Worm (Caenorhabditis elegans) whole organism, dauer: Measurements from ENCODE around the gene drd-5.

Experiments used
- unc-62 ChIP-seq: sonication (generic microtip); optimal IDR thresholded peaks from 2 replicates; lab custom pipeline; 2017; ENCODE audit warnings: missing biosample characterization, missing genetic modification reagents, missing genetic modification characterization

The drd-5 gene

DNA sequence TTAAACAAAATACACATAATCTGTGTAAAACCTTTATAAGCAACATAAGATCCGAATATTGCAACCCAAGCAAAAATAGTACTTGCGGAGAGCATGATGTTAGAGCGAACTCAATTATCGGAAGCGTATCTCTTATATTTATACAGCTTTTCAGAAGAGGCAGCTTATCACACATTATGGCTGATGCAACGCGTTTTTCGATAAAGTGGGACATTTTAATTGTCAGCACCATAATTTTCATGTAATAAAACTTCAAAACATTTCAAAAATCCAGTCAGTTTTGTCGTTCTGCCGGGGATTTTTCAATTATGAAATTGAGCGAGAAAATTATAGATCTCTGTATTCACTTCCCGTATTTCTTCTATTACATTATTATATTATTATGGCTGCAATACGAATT, at the start of gene drd-5:
Gene drd-5 (minus strand): TSS at position 101 of the 400 bp plus-strand sequence.
- TF ChIP-seq unc-62 (GFP tag; lab: Kevin White, UChicago) = no peak

ce11 chrX:8394279-8394678, 48.1 kb upstream of the drd-5 start:
- no peak for TF ChIP-seq unc-62 (GFP tag; lab: Kevin White, UChicago)

DNA sequence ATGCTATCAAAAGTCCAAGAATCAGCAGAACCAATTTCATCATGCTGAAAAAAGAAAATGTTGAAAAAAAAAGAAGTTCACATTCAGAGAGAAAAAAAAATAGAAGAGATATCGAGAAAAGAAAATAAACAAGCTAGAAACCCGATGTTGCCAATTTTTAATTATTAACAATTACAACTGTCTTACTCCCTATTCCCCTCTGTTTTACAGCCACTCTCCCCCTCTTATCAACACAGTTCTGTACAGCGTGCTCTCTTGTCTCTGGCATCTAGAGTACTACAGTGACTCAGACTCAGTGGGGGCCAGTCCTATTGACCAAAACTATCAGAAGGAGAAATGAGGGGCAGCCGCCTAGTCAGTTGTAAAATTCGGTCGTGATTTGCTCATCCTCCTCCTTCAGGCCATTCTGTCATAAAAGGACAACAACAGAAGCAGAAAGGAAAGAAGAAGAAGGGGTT, 46.4 kb upstream of the drd-5 start, which contains the start of gene wrk-1:
Gene wrk-1 (minus strand): TSS at position 51 of the 458 bp plus-strand sequence.
- TF ChIP-seq unc-62 (GFP tag; lab: Kevin White, UChicago) = no peak

DNA sequence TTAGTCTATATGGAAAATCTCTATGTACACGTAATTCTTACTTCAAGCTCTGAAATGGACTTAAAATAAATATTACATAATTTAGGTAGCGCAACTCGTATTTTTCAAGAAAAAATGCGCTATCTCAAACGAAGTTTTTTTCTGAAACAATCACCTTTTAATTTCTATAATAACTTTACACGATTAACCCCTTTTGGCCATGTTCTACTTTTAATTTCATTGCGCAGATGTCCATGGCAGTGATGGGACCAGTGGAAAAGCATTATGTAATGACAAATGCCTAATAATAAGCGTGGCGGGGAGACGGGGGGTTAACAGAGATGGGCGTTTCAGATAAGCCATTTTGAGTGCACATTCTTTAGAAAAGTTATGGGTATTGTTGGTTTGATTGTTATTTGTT, 45.4 kb upstream of the drd-5 start:
- no peak for TF ChIP-seq unc-62 (GFP tag; lab: Kevin White, UChicago)

DNA sequence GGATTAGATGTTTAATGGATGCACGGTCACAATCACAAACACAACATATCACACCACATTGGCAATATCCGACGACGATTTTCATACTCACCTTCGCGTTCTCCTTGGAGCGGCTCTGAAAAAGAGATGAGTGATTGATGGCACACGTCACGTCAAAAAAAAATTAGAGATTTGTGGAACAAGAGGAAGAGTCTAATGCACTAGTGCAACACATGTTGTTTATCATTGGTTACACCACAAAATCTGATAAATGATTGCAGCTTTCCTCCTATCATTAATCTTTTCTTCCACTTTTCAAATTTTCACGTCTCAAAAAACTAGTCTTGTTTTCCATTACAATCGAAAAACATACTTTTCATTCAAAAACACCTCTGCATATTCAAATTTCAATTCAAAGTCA, 44.4 kb upstream of the drd-5 start:
- no peak for TF ChIP-seq unc-62 (GFP tag; lab: Kevin White, UChicago)

DNA sequence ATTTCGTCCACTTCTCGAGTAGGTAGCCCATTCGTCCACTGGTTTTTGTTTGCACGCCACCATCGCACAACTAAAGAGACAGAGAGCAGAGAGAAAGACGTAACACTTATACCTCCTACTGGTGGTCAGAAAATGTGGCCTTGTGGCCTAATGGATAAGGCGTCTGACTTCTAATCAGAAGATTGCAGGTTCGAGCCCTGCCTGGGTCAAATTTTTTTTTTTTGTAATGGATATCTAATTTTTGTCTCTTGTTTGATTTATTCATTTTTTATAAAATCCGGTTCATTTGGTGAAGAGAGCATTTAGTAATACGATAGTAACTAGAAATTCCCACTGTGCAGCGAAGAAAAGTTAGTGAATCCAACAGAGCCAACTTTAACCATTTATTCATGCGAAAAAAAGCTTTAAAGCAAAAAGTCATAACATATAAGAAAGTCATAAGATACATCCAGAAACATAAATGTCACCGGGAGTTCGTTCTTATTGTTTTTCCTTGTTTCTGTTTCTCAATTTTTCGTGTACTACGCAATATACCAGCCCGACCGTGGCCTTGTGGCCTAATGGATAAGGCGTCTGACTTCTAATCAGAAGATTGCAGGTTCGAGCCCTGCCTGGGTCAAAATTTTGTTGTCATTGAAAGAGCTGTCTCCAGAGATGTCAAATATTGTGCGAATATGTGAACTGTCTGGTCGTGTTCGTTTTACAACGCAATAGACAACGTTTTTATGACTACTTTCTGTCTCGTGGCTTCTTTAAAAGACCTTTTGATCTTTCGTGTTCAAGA, 40.1 kb upstream of the drd-5 start:
- TF ChIP-seq unc-62 (GFP tag; lab: Kevin White, UChicago) = no peak

- no peak for TF ChIP-seq unc-62 (GFP tag; lab: Kevin White, UChicago)
Observed at ce11 chrX:8384642-8385181, 38.6 kb upstream of the drd-5 start, which contains the start of gene F41D9.2. Gene F41D9.2, minus strand, starts transcription at chrX:8384945.

DNA sequence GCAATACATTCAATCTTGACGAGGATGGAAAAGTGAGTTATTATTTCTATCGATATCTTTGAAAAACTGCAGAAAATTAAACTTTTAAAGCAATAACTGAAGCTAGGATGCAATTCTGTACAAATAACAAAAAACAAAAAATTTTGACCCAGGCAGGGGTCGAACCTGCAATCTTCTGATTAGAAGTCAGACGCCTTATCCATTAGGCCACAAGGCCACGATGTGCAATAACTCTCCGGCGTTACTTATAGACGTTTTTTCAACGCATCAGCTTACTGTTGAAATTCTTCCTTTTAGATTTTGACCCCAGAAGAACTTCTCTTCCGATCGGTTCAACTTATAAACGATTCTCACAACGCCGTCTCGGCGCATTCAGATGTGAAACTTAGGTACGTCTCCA, 35.5 kb upstream of the drd-5 start:
- TF ChIP-seq unc-62 (GFP tag; lab: Kevin White, UChicago) = no peak

ce11 chrX:8378312-8378711, 32.2 kb upstream of the drd-5 start, which contains the start of gene tbc-18:
Gene tbc-18, plus strand, starts transcription at chrX:8378557.
- no peak for TF ChIP-seq unc-62 (GFP tag; lab: Kevin White, UChicago)

DNA sequence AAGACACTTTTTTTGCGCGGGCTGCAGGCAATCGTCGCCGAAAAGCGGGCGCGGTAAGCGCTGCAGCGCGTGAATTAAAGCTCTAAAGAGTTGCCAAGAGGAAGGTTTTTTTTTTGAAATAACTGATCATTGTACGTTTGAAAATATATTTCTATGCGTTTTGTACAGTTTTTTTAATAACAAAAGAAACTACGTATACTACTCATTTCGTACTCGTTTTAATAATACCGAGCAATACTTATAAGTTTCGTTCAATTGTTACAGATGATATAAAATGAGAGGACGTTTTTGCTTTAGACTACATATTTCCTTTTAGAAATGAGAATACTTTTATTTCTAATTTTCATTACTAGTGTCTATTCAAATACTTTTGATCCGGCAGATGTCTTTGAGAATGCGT, 25.8 kb upstream of the drd-5 start, which contains the start of gene nep-15:
Gene nep-15 (plus strand): TSS at position 301 of the 400 bp plus-strand sequence.
- TF ChIP-seq unc-62 (GFP tag; lab: Kevin White, UChicago) = no peak

DNA sequence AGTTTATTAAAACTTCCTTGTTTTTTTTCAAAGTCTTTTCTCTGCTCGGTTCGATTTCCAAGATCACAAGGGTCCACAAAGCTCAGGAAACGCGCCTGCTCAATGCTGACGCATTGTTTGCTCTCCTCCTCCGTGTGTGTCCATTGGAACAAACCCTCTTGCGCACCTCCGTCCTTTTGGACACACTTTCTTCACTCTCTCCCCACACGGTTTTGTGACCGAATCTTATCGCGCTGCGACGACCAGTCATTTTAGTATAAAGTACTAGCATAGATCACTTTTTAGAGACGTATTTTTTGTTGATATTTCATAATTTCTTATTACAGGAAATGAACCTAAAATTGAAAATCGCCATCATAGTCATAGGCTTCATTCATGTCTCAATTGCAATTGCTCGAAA, 22.1 kb upstream of the drd-5 start:
- no peak for TF ChIP-seq unc-62 (GFP tag; lab: Kevin White, UChicago)

DNA sequence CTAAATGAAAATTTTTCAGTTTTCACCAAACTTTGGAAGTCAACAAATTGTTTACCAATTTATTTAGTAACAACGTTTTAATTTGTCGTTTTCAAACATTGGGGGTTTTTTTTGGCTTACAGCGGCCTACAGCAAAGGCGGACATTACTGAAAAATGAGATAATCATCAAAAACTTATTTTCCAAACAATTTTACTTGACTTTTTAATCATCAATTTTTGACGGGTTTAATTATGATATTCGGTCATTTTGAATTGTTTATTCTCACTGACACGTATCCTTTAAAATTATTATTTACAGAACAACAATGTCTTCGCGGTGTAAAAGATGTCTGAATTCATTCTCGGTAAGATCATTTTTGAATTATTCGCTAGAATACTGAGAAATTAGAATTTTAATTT, 21.4 kb upstream of the drd-5 start, which contains the start of gene F40B5.2:
Gene F40B5.2 (plus strand): TSS at position 301 of the 400 bp plus-strand sequence.
- TF ChIP-seq unc-62 (GFP tag; lab: Kevin White, UChicago) = no peak

DNA sequence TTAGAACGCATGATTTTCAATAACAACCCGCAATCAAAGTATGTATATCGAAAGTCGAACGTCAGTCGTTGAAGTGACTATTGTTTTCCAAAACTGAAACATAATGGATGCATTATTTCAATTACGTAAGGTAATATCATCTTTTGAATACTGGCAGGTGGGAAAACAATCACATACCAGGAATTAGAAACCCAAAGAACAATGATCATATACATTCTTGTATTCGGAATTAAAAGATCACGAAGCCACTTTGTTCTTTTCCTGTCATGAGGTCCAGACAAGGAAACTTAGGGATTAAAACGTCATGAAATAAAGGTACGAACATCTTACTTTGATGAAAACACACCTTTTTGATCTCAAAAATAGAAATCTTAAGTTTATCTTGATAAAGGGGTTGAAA, 16.2 kb upstream of the drd-5 start:
- no peak for TF ChIP-seq unc-62 (GFP tag; lab: Kevin White, UChicago)

- TF ChIP-seq unc-62 (GFP tag; lab: Kevin White, UChicago) = no peak
Observed at ce11 chrX:8356305-8356704, 10.2 kb upstream of the drd-5 start.

DNA sequence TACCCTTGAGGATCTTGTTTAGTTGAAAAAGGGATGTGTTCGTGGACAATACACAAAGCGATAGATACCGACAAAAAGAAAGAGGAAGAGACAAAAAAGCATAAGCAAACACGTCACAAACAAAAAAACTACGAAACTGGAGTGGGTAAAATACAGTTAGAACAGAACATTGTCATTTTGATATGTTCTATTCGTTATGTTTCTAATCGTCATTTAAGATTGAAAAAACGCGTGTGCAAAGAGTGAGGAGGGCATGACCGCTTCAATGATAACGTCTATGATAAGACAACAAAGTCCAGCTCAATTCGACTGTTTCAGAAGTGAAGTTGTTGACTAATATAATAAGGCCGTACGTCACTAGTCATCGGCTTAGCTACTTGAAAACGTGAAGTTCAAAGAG, 9.2 kb upstream of the drd-5 start:
- TF ChIP-seq unc-62 (GFP tag; lab: Kevin White, UChicago) = no peak

ce11 chrX:8354284-8354784, 8.2 kb upstream of the drd-5 start:
- no peak for TF ChIP-seq unc-62 (GFP tag; lab: Kevin White, UChicago)
